Worm (Caenorhabditis elegans): ENCODE measurements around the gene D2096.13.
A peak's percentile ranks its signal among the peaks of the same experiment; 100 is the strongest.

The D2096.13 gene

ce11 chrIV:8377501-8377900 is 19.1 kb upstream of the D2096.13 start, which contains the start of gene D2096.7 (continued):
- TF ChIP-seq nhr-102 (tag; optimal IDR thresholded peaks at IDR 0.05): peak; percentile 58
- TF ChIP-seq mxl-2 (GFP tag; conservative IDR thresholded peaks at IDR 0.05): 0 out of 2 replicates have a peak, but pooled peaks have one; percentile 41
- no peak for TF ChIP-seq attf-4 (tag; optimal IDR thresholded peaks at IDR 0.05)
- peak; percentile 66; the same call in 1 of the 2 replicates for TF ChIP-seq lim-7 (GFP tag; IDR thresholded peaks at IDR 0.05)
- no peak for TF ChIP-seq zip-11 (GFP tag; IDR thresholded peaks at IDR 0.05)
- TF ChIP-seq egl-27 (tag; optimal IDR thresholded peaks at IDR 0.05): no peak
- TF ChIP-seq nhr-11 (tag; optimal IDR thresholded peaks at IDR 0.05): no peak
- no peak for TF ChIP-seq nhr-77 (tag; optimal IDR thresholded peaks at IDR 0.05)
- TF ChIP-seq nhr-42 (GFP tag; IDR thresholded peaks at IDR 0.05): no peak
- TF ChIP-seq nhr-237 (tag; optimal IDR thresholded peaks at IDR 0.05): no peak
- TF ChIP-seq mes-2 (tag; optimal IDR thresholded peaks at IDR 0.05; ENCODE audit: poor library complexity, severe bottlenecking): peak; percentile 28
- TF ChIP-seq zfp-2 (tag; optimal IDR thresholded peaks at IDR 0.05): no peak
- peak; percentile 42 for TF ChIP-seq spr-3 (GFP tag; optimal IDR thresholded peaks at IDR 0.05)
- no peak for TF ChIP-seq F37D6.2 (tag; optimal IDR thresholded peaks at IDR 0.05)
- peak; percentile 74 for TF ChIP-seq pha-4 (GFP tag; IDR thresholded peaks at IDR 0.05)
- TF ChIP-seq pha-4 (tag; optimal IDR thresholded peaks at IDR 0.05): no peak
- peak; percentile 63 for TF ChIP-seq Y75B8A.6 (GFP tag; IDR thresholded peaks at IDR 0.05)
- TF ChIP-seq dmd-8 (GFP tag; IDR thresholded peaks at IDR 0.05): peak; percentile 64; the same call in 1 of the 2 replicates
- peak; percentile 76 for TF ChIP-seq arid-1 (GFP tag; conservative IDR thresholded peaks at IDR 0.05)
- no peak for TF ChIP-seq fkh-10 (GFP tag; optimal IDR thresholded peaks at IDR 0.05)
- TF ChIP-seq ceh-20 (GFP tag; IDR thresholded peaks at IDR 0.05): no peak

- TF ChIP-seq lsy-2 (tag; optimal IDR thresholded peaks at IDR 0.05): peak in 1 of 2 experiments; percentile 19
- no peak for TF ChIP-seq madf-9 (GFP tag; conservative IDR thresholded peaks at IDR 0.05)
- TF ChIP-seq F26F4.8 (GFP tag; conservative IDR thresholded peaks at IDR 0.05): no peak
- no peak for TF ChIP-seq F49E8.2 (tag; optimal IDR thresholded peaks at IDR 0.05; ENCODE audit: borderline replicate concordance)
- peak; percentile 3 for TF ChIP-seq dve-1 (tag; optimal IDR thresholded peaks at IDR 0.05; ENCODE audit: insufficient read depth)
- no peak for TF ChIP-seq rbr-2 (tag; optimal IDR thresholded peaks at IDR 0.05)
- no peak for TF ChIP-seq nhr-77 (tag; optimal IDR thresholded peaks at IDR 0.05)
- no peak for TF ChIP-seq daf-19 (GFP tag; conservative IDR thresholded peaks at IDR 0.05)
- no peak for TF ChIP-seq nhr-25 (tag; optimal IDR thresholded peaks at IDR 0.05; ENCODE audit: borderline replicate concordance, insufficient read depth)
- TF ChIP-seq mes-2 (tag; optimal IDR thresholded peaks at IDR 0.05; ENCODE audit: poor library complexity, severe bottlenecking): peak; percentile 12
- no peak for TF ChIP-seq Y48G9A.11 (GFP tag; IDR thresholded peaks at IDR 0.05)
- TF ChIP-seq daf-16 (GFP tag; optimal IDR thresholded peaks at IDR 0.05): peak in 1 of 2 experiments; percentile 3
- no peak for TF ChIP-seq daf-16 (tag; optimal IDR thresholded peaks at IDR 0.05)
- TF ChIP-seq ZK546.5 (tag; optimal IDR thresholded peaks at IDR 0.05): no peak
- TF ChIP-seq Y75B8A.6 (GFP tag; IDR thresholded peaks at IDR 0.05): no peak
Measured at ce11 chrIV:8376923-8377322, 18.5 kb upstream of the D2096.13 start.

- peak; percentile 13 for TF ChIP-seq zip-2 (tag; optimal IDR thresholded peaks at IDR 0.05)
- peak; percentile 83 for TF ChIP-seq mdt-29 (GFP tag; IDR thresholded peaks at IDR 0.05)
- peak; percentile 62; the same call in 1 of the 2 replicates for TF ChIP-seq zfp-3 (GFP tag; conservative IDR thresholded peaks at IDR 0.05)
- peak; percentile 57; the same call in 1 of the 2 replicates for TF ChIP-seq tra-1 (GFP tag; IDR thresholded peaks at IDR 0.05)
- TF ChIP-seq fos-1 (tag; optimal IDR thresholded peaks at IDR 0.05): no peak
- TF ChIP-seq mdl-1 (tag; optimal IDR thresholded peaks at IDR 0.05): peak in 1 of 2 experiments; percentile 53
- no peak for TF ChIP-seq cey-2 (tag; optimal IDR thresholded peaks at IDR 0.05; ENCODE audit: borderline replicate concordance, insufficient read depth)
- TF ChIP-seq zfp-2 (tag; optimal IDR thresholded peaks at IDR 0.05): peak; percentile 21
- TF ChIP-seq pqm-1 (tag; optimal IDR thresholded peaks at IDR 0.05): peak; percentile 60
- TF ChIP-seq lim-7 (GFP tag; IDR thresholded peaks at IDR 0.05): peak; percentile 76
- TF ChIP-seq lir-3 (tag; optimal IDR thresholded peaks at IDR 0.05): peak; percentile 29
- TF ChIP-seq ZK546.5 (tag; optimal IDR thresholded peaks at IDR 0.05): no peak
- peak; percentile 21; the same call in 1 of the 2 replicates for TF ChIP-seq nhr-41 (GFP tag; IDR thresholded peaks at IDR 0.05)
- TF ChIP-seq jun-1 (tag; optimal IDR thresholded peaks at IDR 0.05): peak; percentile 50
- no peak for TF ChIP-seq zag-1 (tag; optimal IDR thresholded peaks at IDR 0.05)
- TF ChIP-seq lsy-2 (tag; optimal IDR thresholded peaks at IDR 0.05): peak in 1 of 2 experiments; percentile 4
- TF ChIP-seq ceh-28 (tag; optimal IDR thresholded peaks at IDR 0.05): no peak
- peak; percentile 45 for TF ChIP-seq mxl-3 (GFP tag; optimal IDR thresholded peaks at IDR 0.05)
- no peak for TF ChIP-seq daf-12 (tag; optimal IDR thresholded peaks at IDR 0.05)
- TF ChIP-seq ztf-11 (tag; optimal IDR thresholded peaks at IDR 0.05): no peak
Measured at ce11 chrIV:8375381-8375780, 17.0 kb upstream of the D2096.13 start.
